Worm (Caenorhabditis elegans) whole organism, L4/young adult: ENCODE results near the gene F36H9.2.

Source experiments
- W03F9.2 ChIP-seq: fragments of 150-350 bp; optimal IDR thresholded peaks from 2 replicates; lab custom pipeline; 2014; ENCODE audit warnings: missing biosample characterization, missing genetic modification characterization
- dao-5 ChIP-seq: sonication (generic microtip); optimal IDR thresholded peaks from 2 replicates; lab custom pipeline; 2016; ENCODE audit warnings: missing genotype, missing genetic modification characterization, moderate library complexity, missing compliant biosample characterization
- him-1 ChIP-seq: sonication (generic microtip); optimal IDR thresholded peaks from 2 replicates; lab custom pipeline; 2016; ENCODE audit warnings: missing genotype, missing genetic modification reagents, missing genetic modification characterization, missing compliant biosample characterization

The F36H9.2 gene

ce11 chrV:1820749-1821148 is 32.5 kb downstream of the F36H9.2 start:
- TF ChIP-seq dao-5 = no peak
- no peak for TF ChIP-seq him-1 (tag; lab: Kevin White, UChicago)
- no peak for TF ChIP-seq W03F9.2 (tag; lab: Kevin White, UChicago)

- TF ChIP-seq W03F9.2 (tag; lab: Kevin White, UChicago) (peak; percentile 2), him-1 (tag; lab: Kevin White, UChicago) (no peak)
These were observed 33.0 kb downstream of the F36H9.2 start, which contains the start of the genes gly-7 and mrpl-39 for ce11 chrV:1821287-1821686. Gene gly-7 (minus strand): TSS chrV:1821323. Gene mrpl-39 (plus strand): TSS chrV:1821579.

ce11 chrV:1824528-1824927 is 36.3 kb downstream of the F36H9.2 start:
- no peak for TF ChIP-seq W03F9.2 (tag; lab: Kevin White, UChicago)
- no peak for TF ChIP-seq dao-5
- no peak for TF ChIP-seq him-1 (tag; lab: Kevin White, UChicago)

ce11 chrV:1829973-1830372 is 41.7 kb downstream of the F36H9.2 start, which contains the start of gene Y32G9B.1:
Gene Y32G9B.1 (minus strand): TSS chrV:1830073.
- TF ChIP-seq him-1 (tag; lab: Kevin White, UChicago) (no peak), dao-5 (no peak), W03F9.2 (tag; lab: Kevin White, UChicago) (no peak)

- TF ChIP-seq W03F9.2 (tag; lab: Kevin White, UChicago) = no peak
- no peak for TF ChIP-seq dao-5
- no peak for TF ChIP-seq him-1 (tag; lab: Kevin White, UChicago)
These were observed 53.5 kb downstream of the F36H9.2 start, which contains the start of gene T10B5.8 for ce11 chrV:1841744-1842143. Gene T10B5.8 (plus strand): TSS chrV:1842044.
